Worm (Caenorhabditis elegans) whole organism, L4 larva: ENCODE results near the gene Y57G11C.8.

Experiments
- F10B5.3 ChIP-seq: sonication (generic microtip); optimal IDR thresholded peaks from 2 replicates; lab custom pipeline; 2016; ENCODE audit warnings: mild to moderate bottlenecking, missing genetic modification characterization, missing compliant biosample characterization
- F26F4.8 ChIP-seq: fragments of 200-800 bp; sonication (Bioruptor generic); conservative IDR thresholded peaks from 2 replicates; pipeline ENCODE4 v1.3.6; 2022; ENCODE audit warnings: missing genetic modification characterization, missing compliant biosample characterization
- F37D6.2 ChIP-seq: sonication (generic microtip); optimal IDR thresholded peaks from 2 replicates; lab custom pipeline; 2016; ENCODE audit warnings: mild to moderate bottlenecking, missing genetic modification characterization, missing compliant biosample characterization
- F44E2.7 ChIP-seq: fragments of 200-800 bp; sonication (Bioruptor generic); IDR thresholded peaks from 2 replicates; pipeline ENCODE4 v2.1.2; 2022; ENCODE audit warnings: missing genetic modification characterization, missing compliant biosample characterization
- F49E8.2 ChIP-seq: sonication (generic microtip); optimal IDR thresholded peaks from 2 replicates; lab custom pipeline; 2016; ENCODE audit warnings: missing compliant biosample characterization, mild to moderate bottlenecking, missing genetic modification characterization, borderline replicate concordance
- T26A8.4 ChIP-seq: fragments of 200-800 bp; sonication (Bioruptor generic); IDR thresholded peaks from 2 replicates; pipeline ENCODE4 v1.3.6; 2022; ENCODE audit warnings: missing genetic modification characterization, missing compliant biosample characterization
- Y105C5A.15 ChIP-seq: fragments of 200-800 bp; sonication (Bioruptor generic); IDR thresholded peaks from 2 replicates; pipeline ENCODE4 v1.3.6; 2022; ENCODE audit warnings: missing genetic modification characterization, missing compliant biosample characterization
- Y75B8A.6 ChIP-seq: fragments of 200-800 bp; sonication (Bioruptor generic); IDR thresholded peaks from 2 replicates; pipeline ENCODE4 v1.3.6; 2022; ENCODE audit warnings: missing genetic modification reagents, missing genetic modification characterization, missing compliant biosample characterization
- ZK337.2 ChIP-seq: fragments of 200-800 bp; sonication (Bioruptor generic); IDR thresholded peaks from 2 replicates; pipeline ENCODE4 v1.3.6; 2022; ENCODE audit warnings: missing genetic modification reagents, missing genetic modification characterization, missing compliant biosample characterization
- ZK546.5 ChIP-seq, 2 experiments: sonication (generic microtip); optimal IDR thresholded peaks; 2 replicates each; lab custom pipeline; 2017; ENCODE audit warnings: missing biosample characterization in 2 of 2, missing genetic modification characterization in 2 of 2
- aha-1 ChIP-seq: fragments of 150-350 bp; peaks from one replicate; lab custom pipeline; 2014; ENCODE audit warnings: missing biosample characterization, missing genetic modification characterization
- aly-2 ChIP-seq: sonication (generic microtip); optimal IDR thresholded peaks from 2 replicates; lab custom pipeline; 2018; ENCODE audit warnings: missing biosample characterization, missing genetic modification characterization
- ama-1 ChIP-seq: fragments of 150-350 bp; optimal IDR thresholded peaks from 2 replicates; lab custom pipeline; 2014; ENCODE audit warnings: inconsistent platforms, mixed read lengths
- arid-1 ChIP-seq: fragments of 200-800 bp; sonication (Bioruptor generic); conservative IDR thresholded peaks from 2 replicates; pipeline ENCODE4 v1.3.6; 2022; ENCODE audit warnings: missing genetic modification reagents, missing genetic modification characterization, missing compliant biosample characterization
- ceh-20 ChIP-seq: fragments of 200-800 bp; sonication (Bioruptor generic); IDR thresholded peaks from 2 replicates; pipeline ENCODE4 v1.3.6; 2022; ENCODE audit warnings: missing genetic modification reagents, missing genetic modification characterization, missing compliant biosample characterization
- daf-16 ChIP-seq, 3 experiments: sonication (generic microtip); optimal IDR thresholded peaks; 2 replicates each; lab custom pipeline; 2016 to 2017; ENCODE audit warnings: missing genetic modification characterization in 3 of 3, missing genetic modification reagents in 3 of 3, mild to moderate bottlenecking in 2 of 3, missing compliant biosample characterization in 2 of 3, missing biosample characterization in 1 of 3, moderate library complexity in 1 of 3
- daf-19 ChIP-seq: fragments of 200-800 bp; sonication (Bioruptor generic); conservative IDR thresholded peaks from 2 replicates; pipeline ENCODE4 v1.3.6; 2022; ENCODE audit warnings: missing genetic modification characterization, missing compliant biosample characterization
- dpl-1 ChIP-seq: fragments of 150-350 bp; optimal IDR thresholded peaks from 2 replicates; lab custom pipeline; 2014; ENCODE audit warnings: missing biosample characterization, missing genetic modification reagents, missing genetic modification characterization
- egl-27 ChIP-seq: sonication (generic microtip); optimal IDR thresholded peaks from 3 replicates; lab custom pipeline; 2017; ENCODE audit warnings: missing biosample characterization, missing genetic modification reagents, missing genetic modification characterization
- fkh-10 ChIP-seq: fragments of 150-350 bp; optimal IDR thresholded peaks from 2 replicates; lab custom pipeline; 2014; ENCODE audit warnings: missing biosample characterization, missing genetic modification reagents, missing genetic modification characterization
- fos-1 ChIP-seq: fragments of 150-350 bp; optimal IDR thresholded peaks from 2 replicates; lab custom pipeline; 2014; ENCODE audit warnings: missing biosample characterization, missing genetic modification characterization
- hlh-30 ChIP-seq: sonication (generic microtip); optimal IDR thresholded peaks from 2 replicates; lab custom pipeline; 2017; ENCODE audit warnings: antibody characterized with exemption, mild to moderate bottlenecking, missing genetic modification characterization, missing compliant biosample characterization; ENCODE audit not compliant: insufficient read depth
- hmg-1.1 ChIP-seq: fragments of 200-800 bp; sonication (Bioruptor generic); IDR thresholded peaks from 2 replicates; pipeline ENCODE4 v1.3.6; 2022; ENCODE audit warnings: missing genetic modification reagents, missing genetic modification characterization, missing compliant biosample characterization
- jun-1 ChIP-seq: fragments of 150-350 bp; optimal IDR thresholded peaks from 2 replicates; lab custom pipeline; 2014; ENCODE audit warnings: missing biosample characterization, missing genetic modification reagents, missing genetic modification characterization
- lim-7 ChIP-seq: fragments of 200-800 bp; sonication (Bioruptor generic); IDR thresholded peaks from 2 replicates; pipeline ENCODE4 v1.3.6; 2022; ENCODE audit warnings: missing genetic modification characterization, missing compliant biosample characterization
- lin-1 ChIP-seq: fragments of 200-800 bp; sonication (Bioruptor generic); IDR thresholded peaks from 2 replicates; pipeline ENCODE4 v1.3.6; 2022; ENCODE audit warnings: missing genetic modification reagents, missing genetic modification characterization, missing compliant biosample characterization
- lin-13 ChIP-seq: fragments of 150-350 bp; optimal IDR thresholded peaks from 2 replicates; lab custom pipeline; 2014; ENCODE audit warnings: missing biosample characterization, missing genetic modification reagents, missing genetic modification characterization
- lsy-2 ChIP-seq, 2 experiments: fragments of 150-350 bp in 1 of 2; sonication (generic microtip) in 1 of 2; optimal IDR thresholded peaks; 2 replicates each; lab custom pipeline; 2014 to 2017; ENCODE audit warnings: missing biosample characterization in 2 of 2, missing genetic modification characterization in 2 of 2
- madf-5 ChIP-seq, 2 experiments: fragments of 200-800 bp; sonication (Bioruptor generic); IDR thresholded peaks; 2 replicates each; pipeline ENCODE4 v1.3.6; 2022; ENCODE audit warnings: missing compliant biosample characterization in 2 of 2, missing genetic modification characterization in 2 of 2
- madf-9 ChIP-seq: fragments of 200-800 bp; sonication (Bioruptor generic); conservative IDR thresholded peaks from 2 replicates; pipeline ENCODE4 v1.3.6; 2022; ENCODE audit warnings: missing genetic modification reagents, missing genetic modification characterization, missing compliant biosample characterization
- mdl-1 ChIP-seq, 2 experiments: fragments of 150-350 bp in 1 of 2; sonication (generic microtip) in 1 of 2; optimal IDR thresholded peaks; 2 replicates each; lab custom pipeline; 2014 to 2017; ENCODE audit warnings: missing biosample characterization in 2 of 2, missing genetic modification characterization in 2 of 2
- mdt-29 ChIP-seq: fragments of 200-800 bp; sonication (Bioruptor generic); IDR thresholded peaks from 2 replicates; pipeline ENCODE4 v1.3.6; 2022; ENCODE audit warnings: missing genetic modification reagents, missing genetic modification characterization, missing compliant biosample characterization
- nhr-10 ChIP-seq: fragments of 150-350 bp; optimal IDR thresholded peaks from 2 replicates; lab custom pipeline; 2014; ENCODE audit warnings: missing biosample characterization, missing genetic modification characterization
- nhr-11 ChIP-seq: fragments of 150-350 bp; optimal IDR thresholded peaks from 2 replicates; lab custom pipeline; 2014; ENCODE audit warnings: missing biosample characterization, missing genetic modification characterization
- nhr-237 ChIP-seq: sonication (generic microtip); optimal IDR thresholded peaks from 2 replicates; lab custom pipeline; 2017; ENCODE audit warnings: missing biosample characterization, missing genetic modification characterization
- nhr-28 ChIP-seq: fragments of 150-350 bp; optimal IDR thresholded peaks from 2 replicates; lab custom pipeline; 2014; ENCODE audit warnings: missing biosample characterization, missing genetic modification characterization
- nhr-41 ChIP-seq: fragments of 200-800 bp; sonication (Bioruptor generic); IDR thresholded peaks from 2 replicates; pipeline ENCODE4 v1.3.6; 2022; ENCODE audit warnings: missing genetic modification reagents, missing genetic modification characterization, missing compliant biosample characterization
- nhr-77 ChIP-seq: fragments of 150-350 bp; optimal IDR thresholded peaks from 2 replicates; lab custom pipeline; 2014; ENCODE audit warnings: missing biosample characterization, missing genetic modification characterization
- pqm-1 ChIP-seq: sonication (generic microtip); optimal IDR thresholded peaks from 2 replicates; lab custom pipeline; 2017; ENCODE audit warnings: missing biosample characterization, missing genetic modification characterization
- sdz-12 ChIP-seq: fragments of 200-800 bp; sonication (Bioruptor generic); optimal IDR thresholded peaks from 2 replicates; lab custom pipeline; 2018; ENCODE audit warnings: mild to moderate bottlenecking, missing genetic modification characterization, missing compliant biosample characterization
- snpc-1.2 ChIP-seq: fragments of 200-800 bp; sonication (Bioruptor generic); IDR thresholded peaks from 2 replicates; pipeline ENCODE4 v1.3.6; 2022; ENCODE audit warnings: missing genetic modification reagents, missing genetic modification characterization, missing compliant biosample characterization
- spr-1 ChIP-seq: sonication (generic microtip); optimal IDR thresholded peaks from 2 replicates; lab custom pipeline; 2016; ENCODE audit warnings: mild to moderate bottlenecking, missing genetic modification characterization, missing compliant biosample characterization
- tra-1 ChIP-seq: fragments of 200-800 bp; sonication (Bioruptor generic); IDR thresholded peaks from 2 replicates; pipeline ENCODE4 v1.3.6; 2022; ENCODE audit warnings: missing genetic modification reagents, missing genetic modification characterization, missing compliant biosample characterization
- unc-39 ChIP-seq: sonication (generic microtip); optimal IDR thresholded peaks from 2 replicates; lab custom pipeline; 2017; ENCODE audit warnings: missing biosample characterization, missing genetic modification characterization
- unc-62 ChIP-seq, 3 experiments: fragments of 150-350 bp in 1 of 3; sonication (generic microtip); optimal IDR thresholded peaks in 2 of 3; peaks in 1 of 3; 1 replicate in 1 of 3; 2 replicates in 2 of 3; lab custom pipeline; 2014 to 2017; ENCODE audit warnings: missing biosample characterization in 3 of 3, missing genetic modification characterization in 3 of 3, missing genetic modification reagents in 3 of 3, missing genotype in 1 of 3
- vab-7 ChIP-seq: fragments of 200-800 bp; sonication (Bioruptor generic); IDR thresholded peaks from 2 replicates; pipeline ENCODE4 v1.3.6; 2022; ENCODE audit warnings: missing genetic modification reagents, missing genetic modification characterization, missing compliant biosample characterization
- zfp-3 ChIP-seq: fragments of 200-800 bp; sonication (Bioruptor generic); conservative IDR thresholded peaks from 2 replicates; pipeline ENCODE4 v1.3.6; 2022; ENCODE audit warnings: missing genetic modification reagents, missing genetic modification characterization, missing compliant biosample characterization

The Y57G11C.8 gene

ce11 chrIV:14822267-14822666, 40.6 kb downstream of the Y57G11C.8 start (continued):
- no peak for TF ChIP-seq vab-7 (GFP tag; lab: Robert Waterston, UW)
- no peak for TF ChIP-seq madf-5 (GFP tag; IDR thresholded peaks at IDR 0.05; lab: Robert Waterston, UW)
- TF ChIP-seq lim-7 (GFP tag; lab: Robert Waterston, UW), result no peak
- TF ChIP-seq aha-1 (tag; lab: Kevin White, UChicago), result peak; percentile 46
- TF ChIP-seq dpl-1 (GFP tag; lab: Kevin White, UChicago), result no peak
- no peak for TF ChIP-seq fkh-10 (GFP tag; lab: Kevin White, UChicago)
- TF ChIP-seq nhr-237, result no peak
- peak; percentile 31 for TF ChIP-seq lin-13 (GFP tag; lab: Kevin White, UChicago)
- 0 out of 2 replicates have a peak, but pooled peaks have one; percentile 13 for TF ChIP-seq daf-19 (GFP tag; lab: Robert Waterston, UW)
- TF ChIP-seq jun-1 (tag; lab: Kevin White, UChicago), result no peak
- peak; percentile 55 for TF ChIP-seq aly-2 (tag; lab: Kevin White, UChicago)
- no peak for TF ChIP-seq ZK337.2 (GFP tag; lab: Robert Waterston, UW)
- peak; percentile 31 for TF ChIP-seq F10B5.3
- TF ChIP-seq mdl-1 (tag; optimal IDR thresholded peaks at IDR 0.05; lab: Kevin White, UChicago), result no peak
- TF ChIP-seq T26A8.4, result no peak
- no peak for TF ChIP-seq arid-1
- peak; percentile 33 to 66 for TF ChIP-seq lsy-2 (tag; optimal IDR thresholded peaks at IDR 0.05; lab: Kevin White, UChicago)
- TF ChIP-seq ZK546.5 (tag; optimal IDR thresholded peaks at IDR 0.05; lab: Kevin White, UChicago), result no peak
- TF ChIP-seq ama-1 (lab: Kevin White, UChicago), result peak; percentile 52
- peak; percentile 66 for TF ChIP-seq spr-1
- TF ChIP-seq unc-62 (GFP tag; optimal IDR thresholded peaks at IDR 0.05 in 1 of 2; lab: Kevin White, UChicago), result peak in 1 of 2 experiments; percentile 47
- no peak for TF ChIP-seq unc-62 (tag; optimal IDR thresholded peaks at IDR 0.05; lab: Kevin White, UChicago)
- peak in 1 of 2 experiments; percentile 28 for TF ChIP-seq daf-16 (GFP tag; optimal IDR thresholded peaks at IDR 0.05; lab: Kevin White, UChicago)
- TF ChIP-seq daf-16 (tag; optimal IDR thresholded peaks at IDR 0.05; lab: Kevin White, UChicago), result peak; percentile 12
- TF ChIP-seq nhr-11, result no peak
- no peak for TF ChIP-seq hmg-1.1 (GFP tag; lab: Robert Waterston, UW)
- no peak for TF ChIP-seq F26F4.8 (GFP tag; lab: Robert Waterston, UW)
- no peak for TF ChIP-seq nhr-41 (GFP tag; lab: Robert Waterston, UW)
- no peak for TF ChIP-seq tra-1 (GFP tag; lab: Robert Waterston, UW)
- no peak for TF ChIP-seq Y75B8A.6
- no peak for TF ChIP-seq unc-39 (tag; lab: Kevin White, UChicago)
- TF ChIP-seq F44E2.7 (GFP tag; lab: Robert Waterston, UW), result no peak

- TF ChIP-seq lim-7 (GFP tag; lab: Robert Waterston, UW) (no peak), arid-1 (no peak), F49E8.2 (tag; lab: Kevin White, UChicago) (no peak), nhr-77 (tag; lab: Kevin White, UChicago) (no peak), aha-1 (tag; lab: Kevin White, UChicago) (peak; percentile 14), snpc-1.2 (GFP tag; lab: Robert Waterston, UW) (0 out of 2 replicates have a peak, but pooled peaks have one; percentile 58), lin-1 (GFP tag; lab: Robert Waterston, UW) (no peak), zfp-3 (GFP tag; lab: Robert Waterston, UW) (0 out of 2 replicates have a peak, but pooled peaks have one; percentile 21)
- TF ChIP-seq, all 104 proteins: peak for 3
These were observed 42.6 kb downstream of the Y57G11C.8 start for ce11 chrIV:14824201-14824600.

- no peak for TF ChIP-seq Y75B8A.6
- peak; percentile 85 for TF ChIP-seq hlh-30 (tag; lab: Kevin White, UChicago)
- peak; percentile 96 to 98 for TF ChIP-seq lsy-2 (tag; optimal IDR thresholded peaks at IDR 0.05; lab: Kevin White, UChicago)
- peak; percentile 54 for TF ChIP-seq pqm-1 (tag; lab: Kevin White, UChicago)
- TF ChIP-seq nhr-237, result no peak
- peak; percentile 66 for TF ChIP-seq lin-13 (GFP tag; lab: Kevin White, UChicago)
- TF ChIP-seq F10B5.3, result no peak
- TF ChIP-seq sdz-12 (GFP tag; lab: Kevin White, UChicago), result no peak
- no peak for TF ChIP-seq egl-27 (tag; lab: Kevin White, UChicago)
- TF ChIP-seq mdt-29 (GFP tag; lab: Robert Waterston, UW), result 0 out of 2 replicates have a peak, but pooled peaks have one; percentile 53
- TF ChIP-seq Y105C5A.15, result no peak
- no peak for TF ChIP-seq ceh-20 (GFP tag; lab: Robert Waterston, UW)
- peak; percentile 35 for TF ChIP-seq nhr-28 (tag; lab: Kevin White, UChicago)
- TF ChIP-seq fos-1, result no peak
- no peak for TF ChIP-seq nhr-10 (tag; lab: Kevin White, UChicago)
- TF ChIP-seq F37D6.2, result peak; percentile 41
- TF ChIP-seq madf-9 (GFP tag; lab: Robert Waterston, UW), result no peak
- peak; percentile 94 for TF ChIP-seq snpc-1.2 (GFP tag; lab: Robert Waterston, UW)
These were observed 43.3 kb downstream of the Y57G11C.8 start, which contains the start of gene sec-61.A for ce11 chrIV:14824878-14825352. sec-61.A (minus strand) TSS chrIV:14825264.
